Fruit fly (Drosophila melanogaster): ENCODE measurements around the gene Alp1.

The Alp1 gene

dm6 chr3L:21427490-21427889, 17.1 kb downstream of the Alp1 start, which contains the start of gene CG33288:
CG33288 (plus strand) TSS chr3L:21427790.
- TF ChIP-seq Hr83 (GFP tag; optimal IDR thresholded peaks at IDR 0.05; ENCODE audit: poor library complexity, severe bottlenecking): no peak
- TF ChIP-seq psq (GFP tag; optimal IDR thresholded peaks at IDR 0.05): no peak
- TF ChIP-seq Dif (GFP tag; optimal IDR thresholded peaks at IDR 0.05; ENCODE audit: partially characterized antibody): no peak
- TF ChIP-seq jim (GFP tag; optimal IDR thresholded peaks at IDR 0.05): no peak
- TF ChIP-seq sage (GFP tag; optimal IDR thresholded peaks at IDR 0.05): no peak
- no peak for TF ChIP-seq Hr78 (GFP tag; optimal IDR thresholded peaks at IDR 0.05)
- no peak for TF ChIP-seq Sp1 (GFP tag; optimal IDR thresholded peaks at IDR 0.05)
- no peak for TF ChIP-seq ey (GFP tag; optimal IDR thresholded peaks at IDR 0.05)
- no peak for TF ChIP-seq h (GFP tag; optimal IDR thresholded peaks at IDR 0.05)
- TF ChIP-seq OdsH (GFP tag; optimal IDR thresholded peaks at IDR 0.05): no peak
- TF ChIP-seq brk (GFP tag; optimal IDR thresholded peaks at IDR 0.05): no peak
- TF ChIP-seq CG32264 (GFP tag; optimal IDR thresholded peaks at IDR 0.05): no peak
- TF ChIP-seq Myc (optimal IDR thresholded peaks at IDR 0.05): no peak
- no peak for TF ChIP-seq CG9705 (GFP tag; optimal IDR thresholded peaks at IDR 0.05)
- no peak for TF ChIP-seq N (GFP tag; optimal IDR thresholded peaks at IDR 0.05)
- no peak for TF ChIP-seq Hnf4 (GFP tag; optimal IDR thresholded peaks at IDR 0.05)
- TF ChIP-seq GATAd (GFP tag; optimal IDR thresholded peaks at IDR 0.05): no peak
- TF ChIP-seq Dfd (GFP tag; optimal IDR thresholded peaks at IDR 0.05): no peak
- no peak for TF ChIP-seq tai (GFP tag; optimal IDR thresholded peaks at IDR 0.05)

DNA sequence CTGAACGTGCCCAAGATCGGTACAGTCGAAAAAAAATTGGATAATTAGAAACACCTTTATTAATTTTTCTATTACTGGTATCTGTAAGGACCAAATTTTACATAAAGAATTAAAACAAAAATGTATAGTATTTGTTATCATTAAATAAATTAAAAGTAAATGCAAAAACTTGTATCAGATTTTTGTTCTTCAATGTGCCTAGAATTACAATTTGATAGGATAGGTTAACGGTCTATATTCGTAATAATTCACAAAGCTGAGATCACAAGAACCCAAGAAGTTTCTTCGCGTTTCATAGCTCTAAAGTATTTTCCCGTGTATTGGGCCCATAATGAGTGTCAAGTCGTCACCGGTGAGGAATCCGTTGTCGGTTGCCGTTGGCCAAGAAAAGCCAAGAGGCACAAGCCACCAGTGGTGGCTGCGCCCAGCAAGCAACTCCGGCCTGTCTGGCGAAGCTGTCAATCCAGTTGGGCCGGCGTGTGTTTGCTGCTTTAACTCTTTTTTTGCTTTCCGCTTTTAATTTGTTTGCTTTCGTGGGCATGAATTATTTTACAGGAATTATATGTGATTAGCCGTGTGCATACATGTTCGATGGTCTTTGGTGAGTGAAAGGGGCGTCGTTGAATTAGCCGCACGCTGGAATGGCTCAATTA, 26.6 kb downstream of the Alp1 start:
- TF ChIP-seq Myc (optimal IDR thresholded peaks at IDR 0.05): no peak
- TF ChIP-seq fru (GFP tag; optimal IDR thresholded peaks at IDR 0.05): peak; percentile 32
- TF ChIP-seq br (GFP tag; optimal IDR thresholded peaks at IDR 0.05): no peak
- no peak for TF ChIP-seq lola (GFP tag; optimal IDR thresholded peaks at IDR 0.05)
- TF ChIP-seq CG32264 (GFP tag; optimal IDR thresholded peaks at IDR 0.05): no peak
- TF ChIP-seq h (GFP tag; optimal IDR thresholded peaks at IDR 0.05): peak; percentile 49
- no peak for TF ChIP-seq jim (GFP tag; optimal IDR thresholded peaks at IDR 0.05)
- TF ChIP-seq pan (optimal IDR thresholded peaks at IDR 0.05): no peak
- no peak for TF ChIP-seq usp (GFP tag; optimal IDR thresholded peaks at IDR 0.05)
- TF ChIP-seq CG9705 (GFP tag; optimal IDR thresholded peaks at IDR 0.05): no peak
- TF ChIP-seq Hnf4 (GFP tag; optimal IDR thresholded peaks at IDR 0.05): no peak
- TF ChIP-seq dsf (GFP tag; optimal IDR thresholded peaks at IDR 0.05; ENCODE audit: borderline replicate concordance): no peak
- TF ChIP-seq Hr78 (GFP tag; optimal IDR thresholded peaks at IDR 0.05): no peak
- TF ChIP-seq tai (GFP tag; optimal IDR thresholded peaks at IDR 0.05): no peak
- TF ChIP-seq psq (GFP tag; optimal IDR thresholded peaks at IDR 0.05): peak; percentile 39
- peak; percentile 32 for TF ChIP-seq dmrt93B (GFP tag; optimal IDR thresholded peaks at IDR 0.05)
- no peak for TF ChIP-seq Dif (GFP tag; optimal IDR thresholded peaks at IDR 0.05; ENCODE audit: partially characterized antibody)
- no peak for TF ChIP-seq sv (GFP tag; optimal IDR thresholded peaks at IDR 0.05)
- no peak for TF ChIP-seq HLH106 (tag; optimal IDR thresholded peaks at IDR 0.05)
- no peak for TF ChIP-seq Abd-B (GFP tag; optimal IDR thresholded peaks at IDR 0.05)
- peak in 1 of 2 experiments; percentile 48 for TF ChIP-seq foxo (GFP tag; optimal IDR thresholded peaks at IDR 0.05)
- TF ChIP-seq sage (GFP tag; optimal IDR thresholded peaks at IDR 0.05): no peak
- peak; percentile 62 for TF ChIP-seq OdsH (GFP tag; optimal IDR thresholded peaks at IDR 0.05)
- peak; percentile 26 for TF ChIP-seq woc (GFP tag; optimal IDR thresholded peaks at IDR 0.05)
- peak; percentile 41 for TF ChIP-seq ey (GFP tag; optimal IDR thresholded peaks at IDR 0.05)
- TF ChIP-seq rgr (GFP tag; optimal IDR thresholded peaks at IDR 0.05): peak; percentile 25
- TF ChIP-seq CrebA (GFP tag; optimal IDR thresholded peaks at IDR 0.05; ENCODE audit: borderline replicate concordance): no peak
- TF ChIP-seq Sp1 (GFP tag; optimal IDR thresholded peaks at IDR 0.05): peak; percentile 52
- TF ChIP-seq Rel (GFP tag; optimal IDR thresholded peaks at IDR 0.05): no peak
- no peak for TF ChIP-seq Rel (tag; optimal IDR thresholded peaks at IDR 0.05)

DNA sequence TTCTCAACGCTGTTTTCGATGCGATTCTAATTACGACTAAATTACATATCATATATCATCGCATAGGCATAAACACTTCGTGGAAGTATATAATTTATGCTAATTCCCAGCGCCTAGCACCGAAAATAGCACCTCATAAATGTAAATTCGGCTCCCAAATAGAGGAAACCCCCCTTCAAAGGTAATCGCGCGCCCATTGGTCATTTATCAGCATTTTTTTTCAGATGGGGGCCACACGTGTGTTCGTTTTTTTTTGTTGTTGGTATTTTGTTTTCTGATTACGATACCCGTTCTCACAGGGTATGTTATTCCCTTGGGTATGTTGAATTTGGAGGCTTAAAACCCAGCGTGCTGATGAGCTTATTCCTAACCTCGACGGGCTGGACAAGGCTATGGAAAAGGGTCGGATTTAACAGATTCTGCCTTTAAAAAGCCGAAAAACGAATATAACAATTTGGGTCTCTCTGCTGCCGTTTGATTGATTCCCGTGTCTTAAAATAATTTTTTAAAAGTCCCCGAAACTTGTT, 27.6 kb downstream of the Alp1 start:
- TF ChIP-seq lola (GFP tag; optimal IDR thresholded peaks at IDR 0.05) (no peak), fru (GFP tag; optimal IDR thresholded peaks at IDR 0.05) (no peak), br (GFP tag; optimal IDR thresholded peaks at IDR 0.05) (no peak), Dif (GFP tag; optimal IDR thresholded peaks at IDR 0.05; ENCODE audit: partially characterized antibody) (no peak), OdsH (GFP tag; optimal IDR thresholded peaks at IDR 0.05) (no peak), GATAd (GFP tag; optimal IDR thresholded peaks at IDR 0.05) (no peak), pan (optimal IDR thresholded peaks at IDR 0.05) (no peak), rgr (GFP tag; optimal IDR thresholded peaks at IDR 0.05) (no peak)

Data from whole organism, wandering third instar larva.